Fruit fly (Drosophila melanogaster): ENCODE data around the gene Acox3.
A peak's percentile ranks its signal among the peaks of the same experiment; 100 is the strongest.

The Acox3 gene

DNA sequence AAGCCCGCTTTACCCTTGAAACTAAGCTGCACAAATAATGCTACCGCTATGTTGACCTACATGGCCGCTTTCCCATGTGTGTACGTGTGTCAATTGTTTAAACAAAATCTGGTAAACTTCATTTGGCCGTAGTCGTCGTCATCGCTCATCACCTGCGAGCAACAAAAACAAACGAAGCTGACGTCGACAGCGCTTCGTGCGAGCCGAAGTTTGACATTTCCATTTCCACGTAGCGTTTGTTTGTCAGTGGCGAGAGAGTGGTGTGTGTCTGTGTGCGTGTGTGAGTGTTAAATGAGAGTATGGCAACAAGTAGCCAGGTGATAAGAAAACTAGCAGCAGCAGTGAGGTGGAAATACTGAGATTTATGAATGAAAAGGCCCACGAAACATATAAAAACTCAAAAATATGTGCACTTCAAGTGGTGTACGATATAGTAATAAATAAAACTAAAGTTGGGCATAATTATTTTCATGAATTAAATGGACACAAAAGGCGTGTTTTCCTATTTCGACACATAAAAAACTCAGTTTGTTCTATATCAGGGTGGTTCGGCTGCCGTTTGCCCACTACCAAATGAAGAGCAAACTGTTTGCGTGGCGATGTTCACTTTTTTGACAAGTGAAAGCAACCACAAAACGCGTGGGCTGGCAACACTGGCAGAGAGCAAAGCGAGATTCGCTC lies 31.2 kb upstream of the Acox3 start (continued):
- peak; percentile 14 for TF ChIP-seq CG6683 (GFP tag; optimal IDR thresholded peaks at IDR 0.05)
- peak; percentile 1 for TF ChIP-seq lbe (GFP tag; optimal IDR thresholded peaks at IDR 0.05)
- TF ChIP-seq phol (tag; optimal IDR thresholded peaks at IDR 0.05) = no peak
- no peak for TF ChIP-seq Mad (GFP tag; optimal IDR thresholded peaks at IDR 0.05)
- TF ChIP-seq Hr51 (GFP tag; optimal IDR thresholded peaks at IDR 0.05) = no peak
- no peak for TF ChIP-seq Dfd (GFP tag; optimal IDR thresholded peaks at IDR 0.05)
- no peak for TF ChIP-seq pzg (GFP tag; optimal IDR thresholded peaks at IDR 0.05)
- peak; percentile 29 for TF ChIP-seq CG13424 (tag; optimal IDR thresholded peaks at IDR 0.05)
- no peak for TF ChIP-seq CG31224 (GFP tag; IDR thresholded peaks at IDR 0.05)
- peak; percentile 41; the same call in 2 of the 3 replicates for TF ChIP-seq CG11695 (GFP tag; IDR thresholded peaks at IDR 0.05)
- TF ChIP-seq CG16863 (GFP tag; optimal IDR thresholded peaks at IDR 0.05) = no peak
- TF ChIP-seq CrebB (tag; optimal IDR thresholded peaks at IDR 0.05) = peak; percentile 82
- peak; percentile 50; the same call in 1 of the 2 replicates for TF ChIP-seq CG6689 (GFP tag; IDR thresholded peaks at IDR 0.05)
- peak; percentile 48 for TF ChIP-seq cwo (GFP tag; optimal IDR thresholded peaks at IDR 0.05)
- TF ChIP-seq CG17829 (tag; optimal IDR thresholded peaks at IDR 0.05) = no peak
- TF ChIP-seq Gsc (GFP tag; IDR thresholded peaks at IDR 0.05) = no peak
- TF ChIP-seq Vsx1 (GFP tag; optimal IDR thresholded peaks at IDR 0.05) = peak; percentile 24
- peak; percentile 13; the same call in 1 of the 2 replicates for TF ChIP-seq CG13287 (GFP tag; IDR thresholded peaks at IDR 0.05; ENCODE audit: partially characterized antibody)
- no peak for TF ChIP-seq Sin3A (optimal IDR thresholded peaks at IDR 0.05)
- peak; percentile 69 for TF ChIP-seq Adf1 (GFP tag; IDR thresholded peaks at IDR 0.05)
- TF ChIP-seq otp (GFP tag; IDR thresholded peaks at IDR 0.05) = no peak
- no peak for TF ChIP-seq ato (GFP tag; IDR thresholded peaks at IDR 0.05; ENCODE audit: partially characterized antibody)
- no peak for TF ChIP-seq Opbp (GFP tag; IDR thresholded peaks at IDR 0.05; ENCODE audit: partially characterized antibody)
- TF ChIP-seq sd (tag; optimal IDR thresholded peaks at IDR 0.05) = peak; percentile 20
- no peak for TF ChIP-seq jing (GFP tag; optimal IDR thresholded peaks at IDR 0.05)
- no peak for TF ChIP-seq esg (GFP tag; conservative IDR thresholded peaks at IDR 0.05)
- no peak for TF ChIP-seq eve (GFP tag; optimal IDR thresholded peaks at IDR 0.05)
- TF ChIP-seq BtbVII (GFP tag; optimal IDR thresholded peaks at IDR 0.05) = peak; percentile 74
- no peak for TF ChIP-seq CG7271 (tag; optimal IDR thresholded peaks at IDR 0.05)
- TF ChIP-seq CG6791 (GFP tag; IDR thresholded peaks at IDR 0.05; ENCODE audit: partially characterized antibody) = no peak
- peak; percentile 7 for TF ChIP-seq CG12104 (GFP tag; optimal IDR thresholded peaks at IDR 0.05)
- TF ChIP-seq CG6765 (GFP tag; optimal IDR thresholded peaks at IDR 0.05) = peak; percentile 61
- no peak for TF ChIP-seq pum (GFP tag; optimal IDR thresholded peaks at IDR 0.05)
- no peak for TF ChIP-seq Atf-2 (GFP tag; optimal IDR thresholded peaks at IDR 0.05)
- peak; percentile 55; the same call in 2 of the 3 replicates for TF ChIP-seq ci (GFP tag; IDR thresholded peaks at IDR 0.05)
- peak; percentile 28 for TF ChIP-seq org-1 (GFP tag; optimal IDR thresholded peaks at IDR 0.05)
- TF ChIP-seq CG17328 (GFP tag; IDR thresholded peaks at IDR 0.05) = no peak
- no peak for TF ChIP-seq da (GFP tag; optimal IDR thresholded peaks at IDR 0.05)
- no peak for TF ChIP-seq CG4282 (GFP tag; optimal IDR thresholded peaks at IDR 0.05)
- no peak for TF ChIP-seq CG2875 (GFP tag; optimal IDR thresholded peaks at IDR 0.05)
- TF ChIP-seq zfh2 (GFP tag; optimal IDR thresholded peaks at IDR 0.05) = no peak
- no peak for TF ChIP-seq klu (GFP tag; IDR thresholded peaks at IDR 0.05)
- TF ChIP-seq cg (GFP tag; optimal IDR thresholded peaks at IDR 0.05) = peak; percentile 90
- TF ChIP-seq CG9797 (GFP tag; optimal IDR thresholded peaks at IDR 0.05) = no peak
- no peak for TF ChIP-seq fru (optimal IDR thresholded peaks at IDR 0.05)
- TF ChIP-seq CG6854 (GFP tag; optimal IDR thresholded peaks at IDR 0.05) = no peak
- TF ChIP-seq Nf-YC (tag; optimal IDR thresholded peaks at IDR 0.05) = peak; percentile 60
- no peak for TF ChIP-seq pan (optimal IDR thresholded peaks at IDR 0.05)
- no peak for TF ChIP-seq pan (GFP tag; optimal IDR thresholded peaks at IDR 0.05 in 1 of 2, IDR thresholded peaks at IDR 0.05 in 1 of 2)
- no peak for TF ChIP-seq Jarid2 (GFP tag; optimal IDR thresholded peaks at IDR 0.05)

All from whole organism, embryonic.